Worm (Caenorhabditis elegans): ENCODE measurements around the gene parg-1.

ce11 chrIV:8705504-8705903 is 40.5 kb upstream of the parg-1 start, which contains the start of gene H23L24.4:
- no peak for TF ChIP-seq madf-10 (tag; optimal IDR thresholded peaks at IDR 0.05)
- TF ChIP-seq B0336.3 (GFP tag; IDR thresholded peaks at IDR 0.05): no peak

Data from whole organism, young adult.